Fruit fly (Drosophila melanogaster) whole organism, embryonic: ENCODE data around the gene lilli.
A peak's percentile ranks its signal among the peaks of the same experiment; 100 is the strongest.

ENCODE experiments used
- Aef1 ChIP-seq: fragments of 200-800 bp; sonication (Bioruptor generic); IDR thresholded peaks from 3 replicates; pipeline ENCODE4 v1.3.6; 2022; ENCODE audit warnings: missing biosample characterization, missing genetic modification characterization
- Atf3 ChIP-seq: fragments of 200-800 bp; sonication (Bioruptor generic); optimal IDR thresholded peaks from 3 replicates; lab custom pipeline; 2016; ENCODE audit warnings: missing biosample characterization, missing genetic modification characterization
- CG10366 ChIP-seq: fragments of 200-800 bp; sonication (Bioruptor generic); IDR thresholded peaks from 2 replicates; pipeline ENCODE4 v1.3.6; 2022; ENCODE audit warnings: missing biosample characterization, missing genetic modification characterization
- CG10959 ChIP-seq: fragments of 200-800 bp; sonication (Bioruptor generic); IDR thresholded peaks from 2 replicates; pipeline ENCODE4 v1.3.6; 2022; ENCODE audit warnings: missing biosample characterization, missing genetic modification characterization
- CG11093 ChIP-seq: fragments of 200-800 bp; sonication (Bioruptor generic); IDR thresholded peaks from 3 replicates; pipeline ENCODE4 v1.3.6; 2022; ENCODE audit warnings: missing biosample characterization, missing genetic modification characterization
- CG11247 ChIP-seq: fragments of 200-800 bp; sonication (Bioruptor generic); IDR thresholded peaks from 2 replicates; pipeline ENCODE4 v1.3.6; 2022; ENCODE audit warnings: missing biosample characterization, missing genetic modification characterization
- CG11504 ChIP-seq: fragments of 200-800 bp; sonication (Bioruptor generic); optimal IDR thresholded peaks from 3 replicates; lab custom pipeline; 2019; ENCODE audit warnings: missing biosample characterization, mild to moderate bottlenecking, missing genetic modification characterization, moderate library complexity
- CG12236 ChIP-seq: fragments of 200-800 bp; sonication (Bioruptor generic); optimal IDR thresholded peaks from 2 replicates; lab custom pipeline; 2016; ENCODE audit warnings: missing biosample characterization, missing genetic modification characterization
- CG12659 ChIP-seq: fragments of 200-800 bp; sonication (Bioruptor generic); optimal IDR thresholded peaks from 3 replicates; lab custom pipeline; 2017; ENCODE audit warnings: mild to moderate bottlenecking, missing biosample characterization, missing genetic modification reagents, missing genetic modification characterization
- CG13123 ChIP-seq: fragments of 200-800 bp; sonication (Bioruptor generic); optimal IDR thresholded peaks from 2 replicates; lab custom pipeline; 2016; ENCODE audit warnings: missing biosample characterization, missing genetic modification characterization
- CG13287 ChIP-seq: fragments of 200-800 bp; sonication (Bioruptor generic); IDR thresholded peaks from 2 replicates; pipeline ENCODE4 v1.3.6; 2022; ENCODE audit warnings: missing biosample characterization, missing genetic modification characterization; ENCODE audit not compliant: partially characterized antibody
- CG13424 ChIP-seq: fragments of 200-800 bp; sonication (Bioruptor generic); optimal IDR thresholded peaks from 2 replicates; lab custom pipeline; 2019; ENCODE audit warnings: missing biosample characterization, mild to moderate bottlenecking, missing genetic modification characterization, moderate library complexity
- CG14050 ChIP-seq: fragments of 200-800 bp; sonication (Bioruptor generic); IDR thresholded peaks from 3 replicates; pipeline ENCODE4 v1.3.6; 2022; ENCODE audit warnings: missing biosample characterization, missing genetic modification characterization
- CG15696 ChIP-seq: fragments of 200-800 bp; sonication (Bioruptor generic); optimal IDR thresholded peaks from 2 replicates; lab custom pipeline; 2019; ENCODE audit warnings: missing biosample characterization, mild to moderate bottlenecking, missing genetic modification characterization, moderate library complexity
- CG1602 ChIP-seq: fragments of 200-800 bp; sonication (Bioruptor generic); optimal IDR thresholded peaks from 3 replicates; lab custom pipeline; 2016; ENCODE audit warnings: missing biosample characterization, missing genetic modification characterization
- CG2129 ChIP-seq: fragments of 200-800 bp; sonication (Bioruptor generic); IDR thresholded peaks from 2 replicates; pipeline ENCODE4 v1.3.6; 2022; ENCODE audit warnings: missing biosample characterization, missing genetic modification characterization; ENCODE audit not compliant: partially characterized antibody
- CG4328 ChIP-seq: fragments of 200-800 bp; sonication (Bioruptor generic); optimal IDR thresholded peaks from 3 replicates; lab custom pipeline; 2017; ENCODE audit warnings: missing biosample characterization, missing genetic modification reagents, missing genetic modification characterization
- CG5245 ChIP-seq: fragments of 200-800 bp; sonication (Bioruptor generic); optimal IDR thresholded peaks from 3 replicates; lab custom pipeline; 2016; ENCODE audit warnings: missing biosample characterization, missing genetic modification characterization
- CG7271 ChIP-seq: fragments of 200-800 bp; sonication (Bioruptor generic); optimal IDR thresholded peaks from 2 replicates; lab custom pipeline; 2018; ENCODE audit warnings: missing biosample characterization, mild to moderate bottlenecking, missing genetic modification characterization, moderate library complexity
- CG8765 ChIP-seq: fragments of 200-800 bp; sonication (Bioruptor generic); IDR thresholded peaks from 2 replicates; pipeline ENCODE4 v1.3.6; 2022; ENCODE audit warnings: missing biosample characterization, missing genetic modification characterization
- Drgx ChIP-seq: fragments of 200-800 bp; sonication (Bioruptor generic); IDR thresholded peaks from 2 replicates; pipeline ENCODE4 v1.3.6; 2022; ENCODE audit warnings: missing biosample characterization, missing genetic modification characterization
- Gsc ChIP-seq: fragments of 200-800 bp; sonication (Bioruptor generic); IDR thresholded peaks from 2 replicates; pipeline ENCODE4 v1.3.6; 2022; ENCODE audit warnings: missing biosample characterization, missing genetic modification characterization
- Hmr ChIP-seq: fragments of 200-800 bp; sonication (Bioruptor generic); optimal IDR thresholded peaks from 3 replicates; lab custom pipeline; 2017; ENCODE audit warnings: mild to moderate bottlenecking, missing biosample characterization, missing genetic modification reagents, missing genetic modification characterization
- Hr51 ChIP-seq, 2 experiments: fragments of 200-800 bp; sonication (Bioruptor generic); optimal IDR thresholded peaks; 2 replicates in 1 of 2; 3 replicates in 1 of 2; lab custom pipeline; 2016 to 2018; ENCODE audit warnings: missing biosample characterization in 2 of 2, missing genetic modification characterization in 2 of 2, mild to moderate bottlenecking in 1 of 2, moderate library complexity in 1 of 2
- Mad ChIP-seq: fragments of 200-800 bp; sonication (Bioruptor generic); optimal IDR thresholded peaks from 2 replicates; lab custom pipeline; 2016; ENCODE audit warnings: missing biosample characterization, missing genetic modification characterization
- Optix ChIP-seq: fragments of 200-800 bp; sonication (Bioruptor generic); IDR thresholded peaks from 3 replicates; pipeline ENCODE4 v1.3.6; 2022; ENCODE audit warnings: missing biosample characterization, missing genetic modification characterization
- Scr ChIP-seq: fragments of 200-800 bp; sonication (Bioruptor generic); IDR thresholded peaks from 2 replicates; pipeline ENCODE4 v1.3.6; 2022; ENCODE audit warnings: missing biosample characterization, missing genetic modification characterization; ENCODE audit not compliant: partially characterized antibody
- Sox102F ChIP-seq: fragments of 200-800 bp; sonication (Bioruptor generic); optimal IDR thresholded peaks from 2 replicates; lab custom pipeline; 2018; ENCODE audit warnings: missing biosample characterization, mild to moderate bottlenecking, missing genetic modification characterization, moderate library complexity
- Sry-δ ChIP-seq: fragments of 200-800 bp; sonication (Bioruptor generic); optimal IDR thresholded peaks from 2 replicates; lab custom pipeline; 2016; ENCODE audit warnings: missing biosample characterization, missing genetic modification characterization
- Tbp ChIP-seq: fragments of >200 bp; optimal IDR thresholded peaks from 2 replicates; lab custom pipeline; 2018; ENCODE audit warnings: missing biosample characterization, missing genetic modification characterization
- ac ChIP-seq: fragments of 200-800 bp; sonication (Bioruptor generic); optimal IDR thresholded peaks from 3 replicates; lab custom pipeline; 2017; ENCODE audit warnings: missing biosample characterization, mild to moderate bottlenecking, missing genetic modification characterization
- cato ChIP-seq: fragments of 200-800 bp; sonication (Bioruptor generic); optimal IDR thresholded peaks from 2 replicates; lab custom pipeline; 2016; ENCODE audit warnings: missing biosample characterization, missing genetic modification characterization, borderline replicate concordance
- emc ChIP-seq: fragments of 200-800 bp; sonication (Bioruptor generic); optimal IDR thresholded peaks from 2 replicates; lab custom pipeline; 2016; ENCODE audit warnings: missing biosample characterization, missing genetic modification characterization
- en ChIP-seq: fragments of 200-800 bp; sonication (Bioruptor generic); optimal IDR thresholded peaks from 2 replicates; lab custom pipeline; 2016; ENCODE audit warnings: missing biosample characterization, missing genetic modification characterization
- eyg ChIP-seq: fragments of 200-800 bp; sonication (Bioruptor generic); optimal IDR thresholded peaks from 3 replicates; lab custom pipeline; 2016; ENCODE audit warnings: missing biosample characterization, missing genetic modification characterization
- gro ChIP-seq: fragments of 200-800 bp; sonication (Bioruptor generic); optimal IDR thresholded peaks from 2 replicates; lab custom pipeline; 2016; ENCODE audit warnings: missing biosample characterization, missing genetic modification characterization
- kay ChIP-seq: fragments of 200-800 bp; sonication (Bioruptor generic); optimal IDR thresholded peaks from 2 replicates; lab custom pipeline; 2016; ENCODE audit warnings: missing biosample characterization, missing genetic modification characterization
- lola ChIP-seq, 3 experiments: fragments of >200 bp in 2 of 3; fragments of 200-800 bp in 1 of 3; sonication (Bioruptor generic) in 1 of 3; optimal IDR thresholded peaks; 2 replicates each; lab custom pipeline; 2017 to 2019; ENCODE audit warnings: missing biosample characterization in 3 of 3, missing genetic modification characterization in 3 of 3, mild to moderate bottlenecking in 1 of 3, moderate library complexity in 1 of 3
- mam ChIP-seq: fragments of 200-800 bp; sonication (Bioruptor generic); optimal IDR thresholded peaks from 3 replicates; lab custom pipeline; 2016; ENCODE audit warnings: missing biosample characterization, missing genetic modification characterization
- oc ChIP-seq: fragments of 200-800 bp; sonication (Bioruptor generic); optimal IDR thresholded peaks from 2 replicates; lab custom pipeline; 2018; ENCODE audit warnings: missing biosample characterization, mild to moderate bottlenecking, missing genetic modification characterization, moderate library complexity
- onecut ChIP-seq: fragments of 200-800 bp; sonication (Bioruptor generic); IDR thresholded peaks from 2 replicates; pipeline ENCODE4 v1.3.6; 2022; ENCODE audit warnings: missing biosample characterization, missing genetic modification characterization
- pzg ChIP-seq: fragments of 200-800 bp; sonication (Bioruptor generic); optimal IDR thresholded peaks from 3 replicates; lab custom pipeline; 2018; ENCODE audit warnings: missing biosample characterization, mild to moderate bottlenecking, missing genetic modification characterization, moderate library complexity
- seq ChIP-seq: fragments of 200-800 bp; sonication (Bioruptor generic); IDR thresholded peaks from 2 replicates; pipeline ENCODE4 v1.3.6; 2022; ENCODE audit warnings: missing biosample characterization, missing genetic modification characterization
- shn ChIP-seq: fragments of 200-800 bp; sonication (Bioruptor generic); optimal IDR thresholded peaks from 3 replicates; lab custom pipeline; 2016; ENCODE audit warnings: missing biosample characterization, missing genetic modification characterization
- sisA ChIP-seq: fragments of 200-800 bp; sonication (Bioruptor generic); IDR thresholded peaks from 2 replicates; pipeline ENCODE4 v1.3.6; 2022; ENCODE audit warnings: missing biosample characterization, missing genetic modification characterization
- slbo ChIP-seq: fragments of 200-800 bp; sonication (Bioruptor generic); IDR thresholded peaks from 2 replicates; pipeline ENCODE4 v1.3.6; 2022; ENCODE audit warnings: missing biosample characterization, missing genetic modification characterization
- vnd ChIP-seq: fragments of 200-800 bp; sonication (Bioruptor generic); IDR thresholded peaks from 3 replicates; pipeline ENCODE4 v1.3.6; 2022; ENCODE audit warnings: missing biosample characterization, missing genetic modification characterization; ENCODE audit not compliant: partially characterized antibody
- wek ChIP-seq: fragments of 200-800 bp; sonication (Bioruptor generic); optimal IDR thresholded peaks from 3 replicates; lab custom pipeline; 2018; ENCODE audit warnings: missing biosample characterization, mild to moderate bottlenecking, missing genetic modification characterization, moderate library complexity
- z ChIP-seq: fragments of 200-800 bp; sonication (Bioruptor generic); IDR thresholded peaks from 3 replicates; pipeline ENCODE4 v1.3.6; 2022; ENCODE audit warnings: missing biosample characterization, missing genetic modification characterization
- zfh2 ChIP-seq: fragments of 200-800 bp; sonication (Bioruptor generic); optimal IDR thresholded peaks from 2 replicates; lab custom pipeline; 2016; ENCODE audit warnings: missing biosample characterization, missing genetic modification characterization

The lilli gene

dm6 chr2L:2972439-2972936, 86.8 kb downstream of the lilli start, which contains the start of the genes Rrp1 and gammaTub23C (continued):
- TF ChIP-seq CG8765 (GFP tag; lab: Robert Waterston, UW) = peak; percentile 61; the same call in 1 of the 2 replicates
- peak; percentile 85 for TF ChIP-seq Atf3 (GFP tag; lab: Kevin White, UChicago)
- TF ChIP-seq CG12236 (GFP tag; lab: Kevin White, UChicago) = peak; percentile 41
- peak; percentile 91 for TF ChIP-seq Hmr
- peak in 1 of 3 experiments; percentile 95 for TF ChIP-seq lola (GFP tag; optimal IDR thresholded peaks at IDR 0.05; lab: Kevin White, UChicago)
- peak; percentile 93 for TF ChIP-seq CG13424 (tag; lab: Kevin White, UChicago)
- TF ChIP-seq Mad = peak; percentile 81
- peak; percentile 85 for TF ChIP-seq Aef1 (GFP tag; lab: Robert Waterston, UW)
- TF ChIP-seq shn (GFP tag; lab: Kevin White, UChicago) = peak; percentile 58
- peak; percentile 94 for TF ChIP-seq CG1602 (GFP tag; lab: Kevin White, UChicago)
- TF ChIP-seq CG5245 (GFP tag; lab: Kevin White, UChicago) = peak; percentile 78
- TF ChIP-seq CG10366 (GFP tag; lab: Robert Waterston, UW) = peak; percentile 72
- TF ChIP-seq Hr51 (GFP tag; optimal IDR thresholded peaks at IDR 0.05; lab: Kevin White, UChicago) = peak; percentile 85 to 91
- TF ChIP-seq CG11093 (GFP tag; lab: Robert Waterston, UW) = peak; percentile 88; the same call in 2 of the 3 replicates
- TF ChIP-seq CG13123 (GFP tag; lab: Kevin White, UChicago) = peak; percentile 53
- TF ChIP-seq gro (GFP tag; lab: Kevin White, UChicago) = peak; percentile 50
- no peak for TF ChIP-seq Scr (GFP tag; lab: Robert Waterston, UW)
- TF ChIP-seq sisA (GFP tag; lab: Robert Waterston, UW) = peak; percentile 87
- peak; percentile 67 for TF ChIP-seq oc (tag; lab: Kevin White, UChicago)
- peak; percentile 70 for TF ChIP-seq Sry-δ (GFP tag; lab: Kevin White, UChicago)
- peak; percentile 62 for TF ChIP-seq onecut (GFP tag; lab: Robert Waterston, UW)
- TF ChIP-seq z (GFP tag; lab: Robert Waterston, UW) = no peak
- TF ChIP-seq CG2129 = no peak
- TF ChIP-seq CG4328 (GFP tag; lab: Kevin White, UChicago) = peak; percentile 84
- TF ChIP-seq CG12659 (GFP tag; lab: Kevin White, UChicago) = peak; percentile 95
- TF ChIP-seq Optix = 0 out of 3 replicates have a peak, but pooled peaks have one; percentile 31
- TF ChIP-seq emc (GFP tag; lab: Kevin White, UChicago) = peak; percentile 45
- peak; percentile 92 for TF ChIP-seq cato
- peak; percentile 91 for TF ChIP-seq slbo (GFP tag; lab: Robert Waterston, UW)
- peak; percentile 59; the same call in 1 of the 2 replicates for TF ChIP-seq Drgx (GFP tag; lab: Robert Waterston, UW)
- peak; percentile 35 for TF ChIP-seq pzg
- peak; percentile 58; the same call in 1 of the 3 replicates for TF ChIP-seq CG14050 (GFP tag; lab: Robert Waterston, UW)
- peak; percentile 83 for TF ChIP-seq kay
- TF ChIP-seq zfh2 = peak; percentile 78
- TF ChIP-seq seq (GFP tag; lab: Robert Waterston, UW) = peak; percentile 68
- TF ChIP-seq mam (GFP tag; lab: Kevin White, UChicago) = peak; percentile 72
- TF ChIP-seq CG13287 = 0 out of 2 replicates have a peak, but pooled peaks have one; percentile 6
- peak; percentile 91 for TF ChIP-seq CG11504
- no peak for TF ChIP-seq Tbp
- TF ChIP-seq wek (GFP tag; lab: Kevin White, UChicago) = no peak
- TF ChIP-seq CG10959 (GFP tag; lab: Robert Waterston, UW) = peak; percentile 55; the same call in 1 of the 2 replicates
- peak; percentile 35 for TF ChIP-seq eyg (GFP tag; lab: Kevin White, UChicago)
- TF ChIP-seq en (GFP tag; lab: Kevin White, UChicago) = peak; percentile 16
- no peak for TF ChIP-seq vnd (GFP tag; lab: Robert Waterston, UW)
- peak; percentile 43 for TF ChIP-seq ac (GFP tag; lab: Kevin White, UChicago)
- peak; percentile 53; the same call in 1 of the 2 replicates for TF ChIP-seq Gsc (GFP tag; lab: Robert Waterston, UW)
- peak; percentile 35 for TF ChIP-seq CG7271
- TF ChIP-seq CG11247 (GFP tag; lab: Robert Waterston, UW) = peak; percentile 66
- TF ChIP-seq Sox102F (GFP tag; lab: Kevin White, UChicago) = peak; percentile 87
- TF ChIP-seq CG15696 (tag; lab: Kevin White, UChicago) = peak; percentile 88
